Worm (Caenorhabditis elegans) whole organism, late embryonic: ENCODE data around the gene K04C2.3.

Experiments
- K09A11.1 ChIP-seq: sonication (generic microtip); optimal IDR thresholded peaks from 2 replicates; lab custom pipeline; 2017; ENCODE audit warnings: antibody characterized with exemption, mild to moderate bottlenecking, missing genetic modification characterization, missing compliant biosample characterization; ENCODE audit not compliant: insufficient read depth
- ahr-1 ChIP-seq: sonication (generic microtip); optimal IDR thresholded peaks from 2 replicates; lab custom pipeline; 2016; ENCODE audit warnings: missing genetic modification characterization, missing compliant biosample characterization
- ama-1 ChIP-seq: fragments of 150-350 bp; optimal IDR thresholded peaks from 2 replicates; lab custom pipeline; 2014
- ceh-24 ChIP-seq: sonication (generic microtip); optimal IDR thresholded peaks from 2 replicates; lab custom pipeline; 2016; ENCODE audit warnings: mild to moderate bottlenecking, missing genetic modification characterization, missing compliant biosample characterization
- ceh-48 ChIP-seq: sonication (generic microtip); optimal IDR thresholded peaks from 2 replicates; lab custom pipeline; 2016; ENCODE audit warnings: missing genetic modification characterization, inconsistent platforms, missing compliant biosample characterization
- dmd-4 ChIP-seq: sonication (generic microtip); optimal IDR thresholded peaks from 2 replicates; lab custom pipeline; 2016; ENCODE audit warnings: borderline replicate concordance, missing genetic modification characterization, missing compliant biosample characterization
- ets-4 ChIP-seq: sonication (generic microtip); optimal IDR thresholded peaks from 2 replicates; lab custom pipeline; 2016; ENCODE audit warnings: missing genetic modification characterization, missing compliant biosample characterization
- fkh-6 ChIP-seq: sonication (generic microtip); optimal IDR thresholded peaks from 2 replicates; lab custom pipeline; 2016; ENCODE audit warnings: missing genetic modification characterization, missing compliant biosample characterization
- nfya-1 ChIP-seq: sonication (generic microtip); optimal IDR thresholded peaks from 2 replicates; lab custom pipeline; 2017; ENCODE audit warnings: missing genetic modification characterization, mild to moderate bottlenecking, missing compliant biosample characterization, antibody characterized with exemption, moderate library complexity
- pha-4 ChIP-seq: fragments of 150-350 bp; optimal IDR thresholded peaks from 2 replicates; lab custom pipeline; 2018; ENCODE audit warnings: missing biosample characterization, missing genetic modification reagents, missing genetic modification characterization
- pros-1 ChIP-seq: fragments of 150-350 bp; optimal IDR thresholded peaks from 2 replicates; lab custom pipeline; 2014; ENCODE audit warnings: missing biosample characterization, missing genetic modification reagents, missing genetic modification characterization
- tbx-2 ChIP-seq: sonication (generic microtip); optimal IDR thresholded peaks from 2 replicates; lab custom pipeline; 2016; ENCODE audit warnings: missing genetic modification characterization, missing compliant biosample characterization
- unc-55 ChIP-seq: sonication (generic microtip); optimal IDR thresholded peaks from 2 replicates; lab custom pipeline; 2017; ENCODE audit warnings: missing biosample characterization, missing genetic modification reagents, missing genetic modification characterization
- unc-86 ChIP-seq: sonication (generic microtip); optimal IDR thresholded peaks from 2 replicates; lab custom pipeline; 2016; ENCODE audit warnings: missing genetic modification characterization, missing compliant biosample characterization

- no peak for TF ChIP-seq nfya-1 (tag; lab: Kevin White, UChicago)
- no peak for TF ChIP-seq dmd-4 (tag; lab: Kevin White, UChicago)
- TF ChIP-seq ama-1 = no peak
- TF ChIP-seq unc-55 (GFP tag; lab: Kevin White, UChicago) = no peak
- TF ChIP-seq pros-1 (tag; lab: Kevin White, UChicago) = no peak
- no peak for TF ChIP-seq ceh-48 (tag; lab: Kevin White, UChicago)
- no peak for TF ChIP-seq fkh-6 (tag; lab: Kevin White, UChicago)
- TF ChIP-seq pha-4 (tag; lab: Kevin White, UChicago) = no peak
- no peak for TF ChIP-seq ets-4 (tag; lab: Kevin White, UChicago)
- no peak for TF ChIP-seq ahr-1 (tag; lab: Kevin White, UChicago)
- no peak for TF ChIP-seq unc-86 (tag; lab: Kevin White, UChicago)
- TF ChIP-seq tbx-2 (tag; lab: Kevin White, UChicago) = no peak
- no peak for TF ChIP-seq ceh-24 (tag; lab: Kevin White, UChicago)
- no peak for TF ChIP-seq K09A11.1 (tag; lab: Kevin White, UChicago)
Measured at ce11 chrIII:6856709-6857108, 16.2 kb upstream of the K04C2.3 start, which contains the start of gene zak-1.
